Fruit fly (Drosophila melanogaster): ENCODE results near the gene Rat1.
A peak's percentile ranks its signal among the peaks of the same experiment; 100 is the strongest.

Gene Rat1

dm6 chr2L:6956725-6957124 lies 48.8 kb downstream of the Rat1 start, which contains the start of the genes CG13775 and CG3430 (continued):
- TF ChIP-seq CG3407 (GFP tag; optimal IDR thresholded peaks at IDR 0.05) (no peak), dan (GFP tag; IDR thresholded peaks at IDR 0.05) (no peak), CG17912 (GFP tag; optimal IDR thresholded peaks at IDR 0.05) (peak; percentile 17), run (tag; optimal IDR thresholded peaks at IDR 0.05) (no peak), cwo (GFP tag; optimal IDR thresholded peaks at IDR 0.05) (no peak), Ets97D (GFP tag; optimal IDR thresholded peaks at IDR 0.05) (peak; percentile 93), NK7.1 (GFP tag; optimal IDR thresholded peaks at IDR 0.05) (no peak), dmrt99B (tag; optimal IDR thresholded peaks at IDR 0.05) (no peak), CG17612 (GFP tag; IDR thresholded peaks at IDR 0.05) (no peak), D19B (GFP tag; optimal IDR thresholded peaks at IDR 0.05) (no peak), tx (GFP tag; optimal IDR thresholded peaks at IDR 0.05) (no peak), scrt (GFP tag; optimal IDR thresholded peaks at IDR 0.05) (no peak), dpn (GFP tag; optimal IDR thresholded peaks at IDR 0.05) (peak; percentile 25 to 54), ken (GFP tag; IDR thresholded peaks at IDR 0.05) (0 out of 3 replicates have a peak, but pooled peaks have one; percentile 32), dmrt11E (tag; optimal IDR thresholded peaks at IDR 0.05) (no peak), Xrp1 (GFP tag; IDR thresholded peaks at IDR 0.05) (no peak), ab (GFP tag; optimal IDR thresholded peaks at IDR 0.05) (no peak), CG4707 (GFP tag; optimal IDR thresholded peaks at IDR 0.05) (no peak), sqz (GFP tag; optimal IDR thresholded peaks at IDR 0.05) (no peak), trem (tag; optimal IDR thresholded peaks at IDR 0.05) (peak; percentile 23), MESR4 (GFP tag; optimal IDR thresholded peaks at IDR 0.05) (peak; percentile 49), Myb (GFP tag; optimal IDR thresholded peaks at IDR 0.05) (peak; percentile 41), HLH4C (GFP tag; IDR thresholded peaks at IDR 0.05; ENCODE audit: partially characterized antibody) (peak; percentile 63), Dfd (GFP tag; optimal IDR thresholded peaks at IDR 0.05) (no peak), CG12659 (GFP tag; optimal IDR thresholded peaks at IDR 0.05) (peak; percentile 44), grn (GFP tag; optimal IDR thresholded peaks at IDR 0.05) (no peak), ttk (GFP tag; IDR thresholded peaks at IDR 0.05) (no peak), CG31224 (GFP tag; IDR thresholded peaks at IDR 0.05) (no peak), lov (optimal IDR thresholded peaks at IDR 0.05) (no peak), lov (GFP tag; IDR thresholded peaks at IDR 0.05) (no peak), Meics (GFP tag; optimal IDR thresholded peaks at IDR 0.05) (no peak), vnd (GFP tag; IDR thresholded peaks at IDR 0.05; ENCODE audit: partially characterized antibody) (peak; percentile 31; the same call in 1 of the 3 replicates), CG12104 (GFP tag; optimal IDR thresholded peaks at IDR 0.05) (no peak), Dbx (GFP tag; IDR thresholded peaks at IDR 0.05) (peak; percentile 65; the same call in 1 of the 3 replicates), CG8290 (GFP tag; optimal IDR thresholded peaks at IDR 0.05) (peak; percentile 3), CG8290 (tag; optimal IDR thresholded peaks at IDR 0.05) (peak in 1 of 2 experiments; percentile 62), CG7839 (tag; optimal IDR thresholded peaks at IDR 0.05) (no peak), CG10959 (GFP tag; IDR thresholded peaks at IDR 0.05) (no peak), NfI (GFP tag; optimal IDR thresholded peaks at IDR 0.05) (peak; percentile 55), pan (optimal IDR thresholded peaks at IDR 0.05) (no peak), pan (GFP tag; optimal IDR thresholded peaks at IDR 0.05 in 1 of 2, IDR thresholded peaks at IDR 0.05 in 1 of 2) (peak in 1 of 2 experiments; percentile 49), CG33213 (GFP tag; optimal IDR thresholded peaks at IDR 0.05) (peak; percentile 7), exex (tag; optimal IDR thresholded peaks at IDR 0.05) (no peak), Dip2 (GFP tag; IDR thresholded peaks at IDR 0.05) (no peak), fru (optimal IDR thresholded peaks at IDR 0.05) (no peak), CG6683 (GFP tag; optimal IDR thresholded peaks at IDR 0.05) (no peak), Lim3 (GFP tag; IDR thresholded peaks at IDR 0.05) (no peak), CG12155 (GFP tag; optimal IDR thresholded peaks at IDR 0.05) (no peak), CG10543 (GFP tag; optimal IDR thresholded peaks at IDR 0.05) (no peak), Fer3 (tag; optimal IDR thresholded peaks at IDR 0.05) (no peak), CG10209 (GFP tag; optimal IDR thresholded peaks at IDR 0.05) (peak; percentile 22), maf-S (GFP tag; optimal IDR thresholded peaks at IDR 0.05) (no peak)
